Worm (Caenorhabditis elegans): ENCODE measurements around the gene marb-1.

The marb-1 gene

ce11 chrIV:12208984-12209676 lies at the start of gene marb-1, which contains the start of gene F35G2.3:
marb-1 (minus strand) TSS chrIV:12209010.
F35G2.3 (plus strand) TSS chrIV:12209626.
- no peak for TF ChIP-seq mab-5 (tag; optimal IDR thresholded peaks at IDR 0.05)
- no peak for TF ChIP-seq unc-120 (tag; optimal IDR thresholded peaks at IDR 0.05; ENCODE audit: poor library complexity, severe bottlenecking)
- TF ChIP-seq nhr-12 (tag; optimal IDR thresholded peaks at IDR 0.05) = no peak
- no peak for TF ChIP-seq unc-62 (GFP tag; optimal IDR thresholded peaks at IDR 0.05)
- no peak for TF ChIP-seq lin-13 (tag; optimal IDR thresholded peaks at IDR 0.05)
- TF ChIP-seq bed-3 (GFP tag; optimal IDR thresholded peaks at IDR 0.05) = no peak
- TF ChIP-seq lsy-2 (tag; optimal IDR thresholded peaks at IDR 0.05) = peak; percentile 50
- TF ChIP-seq mep-1 (tag; optimal IDR thresholded peaks at IDR 0.05) = peak; percentile 14
- TF ChIP-seq nhr-237 (tag; optimal IDR thresholded peaks at IDR 0.05) = no peak
- TF ChIP-seq pha-4 (tag; optimal IDR thresholded peaks at IDR 0.05) = no peak

- TF ChIP-seq nhr-2 (tag; optimal IDR thresholded peaks at IDR 0.05) (no peak), unc-39 (tag; optimal IDR thresholded peaks at IDR 0.05) (no peak), unc-62 (GFP tag; optimal IDR thresholded peaks at IDR 0.05) (no peak), pha-4 (tag; optimal IDR thresholded peaks at IDR 0.05) (no peak), mep-1 (tag; optimal IDR thresholded peaks at IDR 0.05) (no peak), sptf-1 (tag; optimal IDR thresholded peaks at IDR 0.05) (no peak), nhr-76 (tag; optimal IDR thresholded peaks at IDR 0.05) (no peak), mab-5 (tag; optimal IDR thresholded peaks at IDR 0.05) (no peak), lsy-2 (tag; optimal IDR thresholded peaks at IDR 0.05) (no peak), lin-32 (GFP tag; optimal IDR thresholded peaks at IDR 0.05) (no peak), lin-13 (tag; optimal IDR thresholded peaks at IDR 0.05) (no peak)
Measured at ce11 chrIV:12252579-12252978, 43.8 kb upstream of the marb-1 start, which contains the start of gene dnj-26. dnj-26 (minus strand) TSS chrIV:12252679.

ce11 chrIV:12244706-12245105 lies 35.9 kb upstream of the marb-1 start, which contains the start of gene sre-15:
sre-15 (minus strand) TSS chrIV:12244806.
- TF ChIP-seq unc-120 (tag; optimal IDR thresholded peaks at IDR 0.05; ENCODE audit: poor library complexity, severe bottlenecking) = no peak
- no peak for TF ChIP-seq elt-3 (tag; optimal IDR thresholded peaks at IDR 0.05)
- no peak for TF ChIP-seq ceh-39 (tag; optimal IDR thresholded peaks at IDR 0.05)
- TF ChIP-seq zip-8 (tag; optimal IDR thresholded peaks at IDR 0.05) = no peak
- no peak for TF ChIP-seq ztf-11 (tag; optimal IDR thresholded peaks at IDR 0.05)
- no peak for TF ChIP-seq snpc-4 (tag; optimal IDR thresholded peaks at IDR 0.05)

ce11 chrIV:12238851-12239250 lies 30.0 kb upstream of the marb-1 start, which contains the start of gene sre-19:
sre-19 (minus strand) TSS chrIV:12238951.
- TF ChIP-seq ceh-39 (tag; optimal IDR thresholded peaks at IDR 0.05) (no peak), mab-5 (tag; optimal IDR thresholded peaks at IDR 0.05) (no peak), elt-3 (tag; optimal IDR thresholded peaks at IDR 0.05) (no peak), blmp-1 (tag; optimal IDR thresholded peaks at IDR 0.05) (no peak), drap-1 (GFP tag; optimal IDR thresholded peaks at IDR 0.05) (no peak), mep-1 (tag; optimal IDR thresholded peaks at IDR 0.05) (no peak), nhr-12 (tag; optimal IDR thresholded peaks at IDR 0.05) (no peak), lin-32 (GFP tag; optimal IDR thresholded peaks at IDR 0.05) (no peak), unc-39 (tag; optimal IDR thresholded peaks at IDR 0.05) (no peak), ces-1 (GFP tag; optimal IDR thresholded peaks at IDR 0.05) (no peak), sptf-1 (tag; optimal IDR thresholded peaks at IDR 0.05) (no peak), bed-3 (GFP tag; optimal IDR thresholded peaks at IDR 0.05) (no peak), elt-1 (tag; optimal IDR thresholded peaks at IDR 0.05; ENCODE audit: borderline replicate concordance, insufficient read depth) (no peak), snpc-4 (tag; optimal IDR thresholded peaks at IDR 0.05) (no peak), M03D4.4 (tag; optimal IDR thresholded peaks at IDR 0.05) (no peak), ztf-11 (tag; optimal IDR thresholded peaks at IDR 0.05) (no peak), nhr-28 (tag; optimal IDR thresholded peaks at IDR 0.05) (no peak), ceh-43 (GFP tag; optimal IDR thresholded peaks at IDR 0.05) (no peak), mls-2 (tag; optimal IDR thresholded peaks at IDR 0.05) (no peak)

ce11 chrIV:12236011-12236410 lies 27.2 kb upstream of the marb-1 start, which contains the start of gene sre-16:
sre-16 (minus strand) TSS chrIV:12236111.
- no peak for TF ChIP-seq mep-1 (tag; optimal IDR thresholded peaks at IDR 0.05)

ce11 chrIV:12229679-12230078 lies 20.9 kb upstream of the marb-1 start, which contains the start of gene sre-18:
sre-18 (minus strand) TSS chrIV:12229779.
- TF ChIP-seq ztf-11 (tag; optimal IDR thresholded peaks at IDR 0.05) (no peak), flh-1 (GFP tag; optimal IDR thresholded peaks at IDR 0.05) (no peak), M03D4.4 (tag; optimal IDR thresholded peaks at IDR 0.05) (no peak), zip-8 (tag; optimal IDR thresholded peaks at IDR 0.05) (no peak), unc-120 (tag; optimal IDR thresholded peaks at IDR 0.05; ENCODE audit: poor library complexity, severe bottlenecking) (no peak), bed-3 (GFP tag; optimal IDR thresholded peaks at IDR 0.05) (no peak), ceh-83 (GFP tag; optimal IDR thresholded peaks at IDR 0.05) (no peak), lin-32 (GFP tag; optimal IDR thresholded peaks at IDR 0.05) (no peak), nhr-28 (tag; optimal IDR thresholded peaks at IDR 0.05) (no peak), mep-1 (tag; optimal IDR thresholded peaks at IDR 0.05) (no peak)

Data from whole organism, mixed stage, embryonic.